Fruit fly (Drosophila melanogaster): ENCODE measurements around the gene Cpr65Ax1.
A peak's percentile ranks its signal among the peaks of the same experiment; 100 is the strongest.

Gene Cpr65Ax1

dm6 chr3L:6192822-6193555 is 45.2 kb upstream of the Cpr65Ax1 start, which contains the start of the genes Sf3b6 and Tnpo (continued):
- TF ChIP-seq pnt (GFP tag; optimal IDR thresholded peaks at IDR 0.05), result peak; percentile 78
- peak; percentile 34 for TF ChIP-seq CG4282 (GFP tag; optimal IDR thresholded peaks at IDR 0.05)
- peak; percentile 51; the same call in 1 of the 3 replicates for TF ChIP-seq Optix (GFP tag; IDR thresholded peaks at IDR 0.05)
- TF ChIP-seq dysf (GFP tag; IDR thresholded peaks at IDR 0.05), result peak; percentile 89
- no peak for TF ChIP-seq corto (GFP tag; optimal IDR thresholded peaks at IDR 0.05)
- peak; percentile 73 for TF ChIP-seq CG8089 (GFP tag; optimal IDR thresholded peaks at IDR 0.05)
- peak; percentile 61 for TF ChIP-seq Antp (GFP tag; optimal IDR thresholded peaks at IDR 0.05)
- TF ChIP-seq shn (GFP tag; optimal IDR thresholded peaks at IDR 0.05), result peak; percentile 62
- TF ChIP-seq Blimp-1 (GFP tag; optimal IDR thresholded peaks at IDR 0.05), result no peak
- no peak for TF ChIP-seq rib (GFP tag; IDR thresholded peaks at IDR 0.05)
- no peak for TF ChIP-seq jing (GFP tag; optimal IDR thresholded peaks at IDR 0.05)
- TF ChIP-seq gcm (GFP tag; optimal IDR thresholded peaks at IDR 0.05), result no peak
- no peak; the same call in 1 of the 2 replicates for TF ChIP-seq Gsc (GFP tag; IDR thresholded peaks at IDR 0.05)
- peak; percentile 44 for TF ChIP-seq CG12744 (GFP tag; optimal IDR thresholded peaks at IDR 0.05)
- TF ChIP-seq CG14710 (tag; optimal IDR thresholded peaks at IDR 0.05), result peak; percentile 91
- peak; percentile 70 for TF ChIP-seq Ada2b (GFP tag; IDR thresholded peaks at IDR 0.05)
- TF ChIP-seq Hr51 (GFP tag; optimal IDR thresholded peaks at IDR 0.05), result peak in 1 of 2 experiments; percentile 55
- no peak for TF ChIP-seq Hr39 (optimal IDR thresholded peaks at IDR 0.05)
- peak; percentile 67 for TF ChIP-seq kay (GFP tag; optimal IDR thresholded peaks at IDR 0.05)
- TF ChIP-seq CG3847 (GFP tag; IDR thresholded peaks at IDR 0.05), result peak; percentile 90
- 0 out of 3 replicates have a peak, but pooled peaks have one; percentile 37 for TF ChIP-seq CG2199 (GFP tag; IDR thresholded peaks at IDR 0.05)
- TF ChIP-seq CG1647 (GFP tag; optimal IDR thresholded peaks at IDR 0.05), result peak; percentile 58
- TF ChIP-seq E2f1 (GFP tag; IDR thresholded peaks at IDR 0.05), result peak; percentile 79
- peak; percentile 42; the same call in 1 of the 2 replicates for TF ChIP-seq sens-2 (GFP tag; IDR thresholded peaks at IDR 0.05)
- TF ChIP-seq bab2 (GFP tag; optimal IDR thresholded peaks at IDR 0.05), result peak; percentile 79
- TF ChIP-seq chif (GFP tag; optimal IDR thresholded peaks at IDR 0.05), result peak; percentile 49 to 74
- peak; percentile 89; the same call in 1 of the 2 replicates for TF ChIP-seq ranshi (GFP tag; IDR thresholded peaks at IDR 0.05)
- TF ChIP-seq CG8924 (tag; optimal IDR thresholded peaks at IDR 0.05), result peak; percentile 85
- peak; percentile 74 for TF ChIP-seq fd3F (GFP tag; optimal IDR thresholded peaks at IDR 0.05)
- no peak for TF ChIP-seq btn (GFP tag; optimal IDR thresholded peaks at IDR 0.05)
- peak; percentile 63 for TF ChIP-seq CG16813 (GFP tag; IDR thresholded peaks at IDR 0.05; ENCODE audit: partially characterized antibody)
- no peak for TF ChIP-seq kni (GFP tag; optimal IDR thresholded peaks at IDR 0.05)

dm6 chr3L:6188995-6189927 is 41.5 kb upstream of the Cpr65Ax1 start, which contains the start of the genes D19A and CG7386:
Gene D19A, minus strand, starts transcription at chr3L:6189123.
Gene CG7386, plus strand, starts transcription at chr3L:6189745.
- no peak for TF ChIP-seq CG3995 (GFP tag; optimal IDR thresholded peaks at IDR 0.05)
- peak; percentile 51 for TF ChIP-seq gsb-n (tag; optimal IDR thresholded peaks at IDR 0.05)
- TF ChIP-seq CHES-1-like (GFP tag; optimal IDR thresholded peaks at IDR 0.05), result peak; percentile 22
- TF ChIP-seq yki (optimal IDR thresholded peaks at IDR 0.05), result no peak
- TF ChIP-seq da (GFP tag; optimal IDR thresholded peaks at IDR 0.05), result no peak
- TF ChIP-seq CG2202 (tag; optimal IDR thresholded peaks at IDR 0.05), result no peak
- no peak for TF ChIP-seq CG7963 (GFP tag; IDR thresholded peaks at IDR 0.05; ENCODE audit: partially characterized antibody)
- no peak for TF ChIP-seq CG17612 (GFP tag; IDR thresholded peaks at IDR 0.05)
- peak; percentile 60 for TF ChIP-seq Fer1 (GFP tag; optimal IDR thresholded peaks at IDR 0.05)
- no peak for TF ChIP-seq pan (optimal IDR thresholded peaks at IDR 0.05)
- peak in 1 of 2 experiments; percentile 78 for TF ChIP-seq pan (GFP tag; optimal IDR thresholded peaks at IDR 0.05 in 1 of 2, IDR thresholded peaks at IDR 0.05 in 1 of 2)
- peak; percentile 75 for TF ChIP-seq CG6689 (GFP tag; IDR thresholded peaks at IDR 0.05)
- TF ChIP-seq Meics (GFP tag; optimal IDR thresholded peaks at IDR 0.05), result peak; percentile 55
- peak; percentile 60 for TF ChIP-seq HLH3B (GFP tag; IDR thresholded peaks at IDR 0.05)
- peak in 1 of 2 experiments; percentile 40 for TF ChIP-seq chif (GFP tag; optimal IDR thresholded peaks at IDR 0.05)
- TF ChIP-seq YL-1 (GFP tag; optimal IDR thresholded peaks at IDR 0.05), result peak; percentile 52
- peak; percentile 51 for TF ChIP-seq CG3847 (GFP tag; IDR thresholded peaks at IDR 0.05)
- no peak for TF ChIP-seq CG31388 (GFP tag; optimal IDR thresholded peaks at IDR 0.05)
- TF ChIP-seq CG10979 (tag; optimal IDR thresholded peaks at IDR 0.05), result peak; percentile 33
